Worm (Caenorhabditis elegans): ENCODE results near the gene twk-40.

Gene twk-40

ce11 chrIII:13484024-13484423, 8.3 kb downstream of the twk-40 start, which contains the start of gene acc-4 (continued):
- TF ChIP-seq pax-3 (tag; optimal IDR thresholded peaks at IDR 0.05): no peak

- TF ChIP-seq grh-1 (GFP tag; IDR thresholded peaks at IDR 0.05) (no peak), vab-15 (tag; optimal IDR thresholded peaks at IDR 0.05) (no peak), nhr-84 (tag; optimal IDR thresholded peaks at IDR 0.05) (no peak), ama-1 (optimal IDR thresholded peaks at IDR 0.05) (no peak), isw-1 (GFP tag; IDR thresholded peaks at IDR 0.05) (no peak), tbx-2 (tag; optimal IDR thresholded peaks at IDR 0.05) (no peak), mdl-1 (tag; optimal IDR thresholded peaks at IDR 0.05) (no peak), lsy-2 (tag; optimal IDR thresholded peaks at IDR 0.05) (no peak), dsc-1 (tag; optimal IDR thresholded peaks at IDR 0.05) (no peak), zip-4 (GFP tag; optimal IDR thresholded peaks at IDR 0.05) (no peak), nhr-19 (GFP tag; conservative IDR thresholded peaks at IDR 0.05) (no peak), lin-35 (GFP tag; optimal IDR thresholded peaks at IDR 0.05) (no peak), nhr-76 (tag; optimal IDR thresholded peaks at IDR 0.05) (no peak), zag-1 (tag; optimal IDR thresholded peaks at IDR 0.05) (no peak), aha-1 (tag; optimal IDR thresholded peaks at IDR 0.05) (no peak), hlh-17 (GFP tag; optimal IDR thresholded peaks at IDR 0.05; ENCODE audit: borderline replicate concordance) (no peak), efl-1 (optimal IDR thresholded peaks at IDR 0.05) (no peak), efl-1 (GFP tag; optimal IDR thresholded peaks at IDR 0.05 in 1 of 2) (no peak), fkh-4 (tag; optimal IDR thresholded peaks at IDR 0.05; ENCODE audit: borderline replicate concordance) (no peak), ces-1 (GFP tag; optimal IDR thresholded peaks at IDR 0.05) (no peak)
Observed at ce11 chrIII:13476682-13477081, 15.6 kb downstream of the twk-40 start, which contains the start of gene T27E9.6. TSS of gene T27E9.6 (minus strand) at chrIII:13476782.

DNA sequence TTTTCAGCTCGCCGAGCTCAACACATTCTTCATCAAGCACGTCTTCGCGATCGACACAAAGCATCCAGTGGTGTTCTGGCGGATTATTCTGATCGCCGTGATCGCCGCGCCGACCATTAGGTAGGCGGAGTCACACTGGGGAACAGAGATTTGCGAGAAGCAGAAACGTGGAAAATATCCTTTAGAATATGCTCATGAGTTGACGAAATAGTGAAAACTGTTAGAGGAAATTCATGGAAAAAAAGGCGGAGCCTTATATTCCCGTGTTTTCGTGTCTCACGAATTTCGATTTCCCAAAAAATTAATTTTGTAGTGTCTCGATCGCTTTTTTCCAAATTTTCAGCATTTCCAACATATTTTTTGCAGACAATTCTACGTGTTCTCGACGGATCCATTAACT, 17.8 kb downstream of the twk-40 start:
- TF ChIP-seq efl-1 (optimal IDR thresholded peaks at IDR 0.05) (peak; percentile 2 to 38), efl-1 (GFP tag; optimal IDR thresholded peaks at IDR 0.05 in 1 of 2) (peak in 1 of 2 experiments; percentile 82), nhr-19 (GFP tag; conservative IDR thresholded peaks at IDR 0.05) (0 out of 2 replicates have a peak, but pooled peaks have one; percentile 9), mdl-1 (tag; optimal IDR thresholded peaks at IDR 0.05) (no peak), sox-4 (tag; optimal IDR thresholded peaks at IDR 0.05) (peak; percentile 28), Y116A8C.19 (tag; optimal IDR thresholded peaks at IDR 0.05; ENCODE audit: borderline replicate concordance) (no peak), ztf-11 (tag; optimal IDR thresholded peaks at IDR 0.05) (peak in 1 of 2 experiments; percentile 53), ceh-63 (GFP tag; optimal IDR thresholded peaks at IDR 0.05) (peak; percentile 40), ceh-90 (tag; optimal IDR thresholded peaks at IDR 0.05) (peak; percentile 36), nhr-85 (tag) (peak; percentile 26), fkh-4 (tag; optimal IDR thresholded peaks at IDR 0.05; ENCODE audit: borderline replicate concordance) (peak; percentile 10), unc-98 (GFP tag; IDR thresholded peaks at IDR 0.05) (peak; percentile 58), rnt-1 (tag; optimal IDR thresholded peaks at IDR 0.05) (peak; percentile 34), nhr-90 (tag; optimal IDR thresholded peaks at IDR 0.05; ENCODE audit: poor library complexity) (peak; percentile 42), lir-3 (tag; optimal IDR thresholded peaks at IDR 0.05; ENCODE audit: poor library complexity) (peak; percentile 66), sup-37 (GFP tag; optimal IDR thresholded peaks at IDR 0.05) (no peak), lin-13 (GFP tag; optimal IDR thresholded peaks at IDR 0.05) (no peak), mep-1 (tag; optimal IDR thresholded peaks at IDR 0.05) (no peak), alr-1 (tag; optimal IDR thresholded peaks at IDR 0.05; ENCODE audit: borderline replicate concordance) (no peak), pqm-1 (tag; optimal IDR thresholded peaks at IDR 0.05) (no peak)

- TF ChIP-seq hlh-17 (GFP tag; optimal IDR thresholded peaks at IDR 0.05; ENCODE audit: borderline replicate concordance): no peak
- no peak for TF ChIP-seq fkh-8 (tag; optimal IDR thresholded peaks at IDR 0.05)
Observed at ce11 chrIII:13471504-13471903, 20.8 kb downstream of the twk-40 start, which contains the start of gene pssy-2. TSS of gene pssy-2 (plus strand) at chrIII:13471804.

Data from whole organism, L1 larva.